Fruit fly (Drosophila melanogaster) whole organism, embryonic: ENCODE data around the gene Arp10.

Experiments used
- B-H1 ChIP-seq: fragments of 200-800 bp; sonication (Bioruptor generic); IDR thresholded peaks from 3 replicates; pipeline ENCODE4 v1.3.6; 2022; ENCODE audit warnings: missing biosample characterization, missing genetic modification characterization
- CG10543 ChIP-seq: fragments of 200-800 bp; sonication (Bioruptor generic); optimal IDR thresholded peaks from 3 replicates; lab custom pipeline; 2017; ENCODE audit warnings: missing biosample characterization, mild to moderate bottlenecking, missing genetic modification characterization, moderate library complexity
- CG11696 ChIP-seq: fragments of 200-800 bp; sonication (Bioruptor generic); IDR thresholded peaks from 2 replicates; pipeline ENCODE4 v1.3.6; 2022; ENCODE audit warnings: missing biosample characterization, missing genetic modification characterization
- CG12071 ChIP-seq: fragments of 200-800 bp; sonication (Bioruptor generic); optimal IDR thresholded peaks from 3 replicates; lab custom pipeline; 2018; ENCODE audit warnings: missing biosample characterization, mild to moderate bottlenecking, missing genetic modification characterization
- CG12219 ChIP-seq: fragments of 200-800 bp; sonication (Bioruptor generic); optimal IDR thresholded peaks from 3 replicates; lab custom pipeline; 2018; ENCODE audit warnings: missing biosample characterization, mild to moderate bottlenecking, missing genetic modification characterization
- CG12659 ChIP-seq: fragments of 200-800 bp; sonication (Bioruptor generic); optimal IDR thresholded peaks from 3 replicates; lab custom pipeline; 2017; ENCODE audit warnings: mild to moderate bottlenecking, missing biosample characterization, missing genetic modification reagents, missing genetic modification characterization
- CG13296 ChIP-seq: fragments of 200-800 bp; sonication (Bioruptor generic); optimal IDR thresholded peaks from 3 replicates; lab custom pipeline; 2018; ENCODE audit warnings: missing biosample characterization, mild to moderate bottlenecking, missing genetic modification characterization
- CG14710 ChIP-seq: fragments of 200-800 bp; sonication (Bioruptor generic); optimal IDR thresholded peaks from 3 replicates; lab custom pipeline; 2019; ENCODE audit warnings: missing biosample characterization, mild to moderate bottlenecking, missing genetic modification characterization, moderate library complexity
- CG15479 ChIP-seq: fragments of 200-800 bp; sonication (Bioruptor generic); optimal IDR thresholded peaks from 3 replicates; lab custom pipeline; 2019; ENCODE audit warnings: missing biosample characterization, mild to moderate bottlenecking, missing genetic modification characterization, moderate library complexity
- CG15514 ChIP-seq: fragments of 200-800 bp; sonication (Bioruptor generic); optimal IDR thresholded peaks from 3 replicates; lab custom pipeline; 2017; ENCODE audit warnings: missing biosample characterization, missing genetic modification characterization, mild to moderate bottlenecking, moderate library complexity, missing genetic modification reagents
- CG15696 ChIP-seq: fragments of 200-800 bp; sonication (Bioruptor generic); optimal IDR thresholded peaks from 2 replicates; lab custom pipeline; 2019; ENCODE audit warnings: missing biosample characterization, mild to moderate bottlenecking, missing genetic modification characterization, moderate library complexity
- CG17612 ChIP-seq: fragments of 200-800 bp; sonication (Bioruptor generic); IDR thresholded peaks from 2 replicates; pipeline ENCODE4 v1.3.6; 2022; ENCODE audit warnings: missing biosample characterization, missing genetic modification characterization
- CG17802 ChIP-seq: fragments of 200-800 bp; sonication (Bioruptor generic); optimal IDR thresholded peaks from 2 replicates; lab custom pipeline; 2018; ENCODE audit warnings: missing biosample characterization, mild to moderate bottlenecking, missing genetic modification characterization, moderate library complexity
- CG17829 ChIP-seq: fragments of 200-800 bp; optimal IDR thresholded peaks from 2 replicates; lab custom pipeline; 2019; ENCODE audit warnings: missing biosample characterization, mild to moderate bottlenecking, missing genetic modification characterization, moderate library complexity
- CG18619 ChIP-seq: fragments of 200-800 bp; sonication (Bioruptor generic); optimal IDR thresholded peaks from 3 replicates; lab custom pipeline; 2017; ENCODE audit warnings: missing biosample characterization, mild to moderate bottlenecking, missing genetic modification characterization
- CG2129 ChIP-seq: fragments of 200-800 bp; sonication (Bioruptor generic); IDR thresholded peaks from 2 replicates; pipeline ENCODE4 v1.3.6; 2022; ENCODE audit warnings: missing biosample characterization, missing genetic modification characterization; ENCODE audit not compliant: partially characterized antibody
- CG2889 ChIP-seq: fragments of 200-800 bp; sonication (Bioruptor generic); IDR thresholded peaks from 3 replicates; pipeline ENCODE4 v1.3.6; 2022; ENCODE audit warnings: missing biosample characterization, missing genetic modification characterization
- CG3995 ChIP-seq: fragments of 200-800 bp; sonication (Bioruptor generic); optimal IDR thresholded peaks from 3 replicates; lab custom pipeline; 2016; ENCODE audit warnings: missing biosample characterization, missing genetic modification characterization
- CG43689 ChIP-seq: fragments of 200-800 bp; sonication (Bioruptor generic); IDR thresholded peaks from 2 replicates; pipeline ENCODE4 v1.3.6; 2022; ENCODE audit warnings: missing biosample characterization, missing genetic modification characterization
- CG4820 ChIP-seq: fragments of 200-800 bp; sonication (Bioruptor generic); optimal IDR thresholded peaks from 3 replicates; lab custom pipeline; 2016; ENCODE audit warnings: missing biosample characterization, missing genetic modification characterization
- CG7745 ChIP-seq: fragments of 200-800 bp; sonication (Bioruptor generic); optimal IDR thresholded peaks from 2 replicates; lab custom pipeline; 2018; ENCODE audit warnings: missing biosample characterization, mild to moderate bottlenecking, missing genetic modification characterization, moderate library complexity
- CG8290 ChIP-seq, 3 experiments: fragments of 200-800 bp; sonication (Bioruptor generic); optimal IDR thresholded peaks; 2 replicates each; lab custom pipeline; 2016 to 2019; ENCODE audit warnings: missing biosample characterization in 3 of 3, missing genetic modification characterization in 3 of 3, mild to moderate bottlenecking in 2 of 3, moderate library complexity in 1 of 3
- CG9797 ChIP-seq: fragments of 200-800 bp; sonication (Bioruptor generic); optimal IDR thresholded peaks from 3 replicates; lab custom pipeline; 2018; ENCODE audit warnings: missing biosample characterization, mild to moderate bottlenecking, missing genetic modification characterization
- CG9876 ChIP-seq: fragments of 200-800 bp; sonication (Bioruptor generic); optimal IDR thresholded peaks from 2 replicates; lab custom pipeline; 2016; ENCODE audit warnings: missing biosample characterization, missing genetic modification characterization
- Dref ChIP-seq: fragments of 200-800 bp; sonication (Bioruptor generic); IDR thresholded peaks from 2 replicates; pipeline ENCODE4 v1.3.6; 2022; ENCODE audit warnings: missing biosample characterization, missing genetic modification characterization
- E2f2 ChIP-seq: fragments of 200-800 bp; sonication (Bioruptor generic); IDR thresholded peaks from 2 replicates; pipeline ENCODE4 v1.3.6; 2022; ENCODE audit warnings: missing biosample characterization, missing genetic modification characterization
- Jarid2 ChIP-seq: fragments of 200-800 bp; sonication (Bioruptor generic); optimal IDR thresholded peaks from 3 replicates; lab custom pipeline; 2017; ENCODE audit warnings: mild to moderate bottlenecking, missing biosample characterization, missing genetic modification reagents, missing genetic modification characterization
- Lhr ChIP-seq: fragments of 200-800 bp; sonication (Bioruptor generic); optimal IDR thresholded peaks from 3 replicates; lab custom pipeline; 2017; ENCODE audit warnings: mild to moderate bottlenecking, missing biosample characterization, missing genetic modification reagents, missing genetic modification characterization
- Meics ChIP-seq: fragments of 200-800 bp; sonication (Bioruptor generic); optimal IDR thresholded peaks from 2 replicates; lab custom pipeline; 2017; ENCODE audit warnings: missing biosample characterization, mild to moderate bottlenecking, missing genetic modification characterization
- Mes4 ChIP-seq: fragments of 200-800 bp; sonication (Bioruptor generic); optimal IDR thresholded peaks from 2 replicates; lab custom pipeline; 2016; ENCODE audit warnings: missing biosample characterization, missing genetic modification characterization
- NC2β ChIP-seq: fragments of 200-800 bp; sonication (Bioruptor generic); optimal IDR thresholded peaks from 2 replicates; lab custom pipeline; 2016; ENCODE audit warnings: missing biosample characterization, missing genetic modification characterization
- Six4 ChIP-seq: fragments of 200-800 bp; sonication (Bioruptor generic); optimal IDR thresholded peaks from 2 replicates; lab custom pipeline; 2016; ENCODE audit warnings: missing biosample characterization, missing genetic modification characterization
- Vsx1 ChIP-seq: fragments of 200-800 bp; sonication (Bioruptor generic); optimal IDR thresholded peaks from 2 replicates; lab custom pipeline; 2017; ENCODE audit warnings: missing biosample characterization, mild to moderate bottlenecking, missing genetic modification characterization, missing genetic modification reagents
- Xrp1 ChIP-seq: fragments of 200-800 bp; sonication (Bioruptor generic); IDR thresholded peaks from 2 replicates; pipeline ENCODE4 v1.3.6; 2022; ENCODE audit warnings: missing biosample characterization, missing genetic modification characterization
- ash1 ChIP-seq: fragments of 200-800 bp; sonication (Bioruptor generic); optimal IDR thresholded peaks from 2 replicates; lab custom pipeline; 2018; ENCODE audit warnings: missing biosample characterization, mild to moderate bottlenecking, missing genetic modification characterization
- bbx ChIP-seq: fragments of 200-800 bp; sonication (Bioruptor generic); IDR thresholded peaks from 2 replicates; pipeline ENCODE4 v1.3.6; 2022; ENCODE audit warnings: missing biosample characterization, missing genetic modification characterization; ENCODE audit not compliant: partially characterized antibody
- cwo ChIP-seq: fragments of 200-800 bp; sonication (Bioruptor generic); optimal IDR thresholded peaks from 3 replicates; lab custom pipeline; 2017; ENCODE audit warnings: missing biosample characterization, missing genetic modification characterization, mild to moderate bottlenecking, moderate library complexity, missing genetic modification reagents
- dmrt11E ChIP-seq: fragments of 200-800 bp; sonication (Bioruptor generic); optimal IDR thresholded peaks from 3 replicates; lab custom pipeline; 2018; ENCODE audit warnings: missing biosample characterization, mild to moderate bottlenecking, missing genetic modification characterization, moderate library complexity
- gfzf ChIP-seq: fragments of 200-800 bp; sonication (Bioruptor generic); optimal IDR thresholded peaks from 2 replicates; lab custom pipeline; 2016; ENCODE audit warnings: missing biosample characterization, mild to moderate bottlenecking, missing genetic modification characterization, moderate library complexity
- her ChIP-seq: fragments of 200-800 bp; sonication (Bioruptor generic); optimal IDR thresholded peaks from 2 replicates; lab custom pipeline; 2016; ENCODE audit warnings: missing biosample characterization, missing genetic modification characterization
- hkb ChIP-seq, 2 experiments: fragments of 200-800 bp in 1 of 2; fragments of >200 bp in 1 of 2; sonication (Bioruptor generic) in 1 of 2; IDR thresholded peaks in 1 of 2; optimal IDR thresholded peaks in 1 of 2; 2 replicates each; pipeline versions ENCODE4 v1.3.6 to Lab custom; 2017 to 2022; ENCODE audit warnings: missing biosample characterization in 1 of 2, missing genetic modification characterization in 1 of 2
- lbe ChIP-seq: fragments of 200-800 bp; sonication (Bioruptor generic); optimal IDR thresholded peaks from 2 replicates; lab custom pipeline; 2016; ENCODE audit warnings: missing biosample characterization, mild to moderate bottlenecking, missing genetic modification characterization
- mirr ChIP-seq: fragments of 200-800 bp; sonication (Bioruptor generic); optimal IDR thresholded peaks from 3 replicates; lab custom pipeline; 2018; ENCODE audit warnings: missing biosample characterization, mild to moderate bottlenecking, missing genetic modification characterization
- p53 ChIP-seq: fragments of 200-800 bp; sonication (Bioruptor generic); optimal IDR thresholded peaks from 2 replicates; lab custom pipeline; 2016; ENCODE audit warnings: missing biosample characterization, missing genetic modification characterization
- pzg ChIP-seq: fragments of 200-800 bp; sonication (Bioruptor generic); optimal IDR thresholded peaks from 3 replicates; lab custom pipeline; 2018; ENCODE audit warnings: missing biosample characterization, mild to moderate bottlenecking, missing genetic modification characterization, moderate library complexity
- sob ChIP-seq: fragments of 200-800 bp; sonication (Bioruptor generic); IDR thresholded peaks from 2 replicates; pipeline ENCODE4 v1.3.6; 2022; ENCODE audit warnings: missing biosample characterization, missing genetic modification characterization
- tio ChIP-seq: fragments of 200-800 bp; sonication (Bioruptor generic); optimal IDR thresholded peaks from 2 replicates; lab custom pipeline; 2017; ENCODE audit warnings: missing biosample characterization, missing genetic modification characterization, inconsistent platforms

Arp10 gene

DNA sequence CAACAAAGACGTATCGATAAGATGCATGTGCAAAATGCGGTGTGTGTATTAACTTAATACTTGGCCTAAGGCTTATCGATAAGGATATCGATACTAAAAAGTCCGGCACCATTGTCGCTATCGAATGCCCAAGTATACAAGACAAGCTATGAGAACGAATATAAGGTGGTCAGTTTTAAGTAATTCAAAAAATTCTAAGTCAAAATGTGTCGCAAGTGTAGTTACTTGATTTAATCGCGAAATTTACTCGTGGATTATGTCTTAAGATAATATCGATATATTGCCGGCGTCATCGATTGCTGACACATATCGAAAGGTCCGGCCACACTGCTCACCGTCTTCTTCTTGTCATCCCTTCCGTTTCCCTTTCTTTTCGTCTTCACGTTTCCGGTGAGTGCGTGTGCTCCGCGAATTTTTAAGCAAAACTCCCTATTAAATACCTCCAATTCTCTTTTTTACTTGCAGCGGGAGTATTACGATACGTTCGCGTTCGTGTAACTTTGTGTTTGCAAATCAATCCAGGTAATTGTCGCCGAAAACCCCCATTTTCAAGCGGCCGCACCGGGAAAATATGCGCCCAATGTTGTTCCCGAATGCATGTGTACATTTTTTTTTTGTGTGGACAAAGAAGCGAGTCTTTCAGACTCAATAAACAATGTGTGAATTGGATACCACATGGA lies 48.2 kb downstream of the Arp10 start, which contains the start of gene RpS10b (continued):
- TF ChIP-seq CG12659 (GFP tag; lab: Kevin White, UChicago) (peak; percentile 96), CG3995 (peak; percentile 77), Vsx1 (GFP tag; lab: Kevin White, UChicago) (peak; percentile 93), CG15479 (GFP tag; lab: Kevin White, UChicago) (peak; percentile 53), dmrt11E (tag; lab: Kevin White, UChicago) (peak; percentile 85), p53 (peak; percentile 83), Jarid2 (GFP tag; lab: Kevin White, UChicago) (peak; percentile 82), hkb (optimal IDR thresholded peaks at IDR 0.05; lab: Kevin White, UChicago) (peak; percentile 49), hkb (GFP tag; IDR thresholded peaks at IDR 0.05; lab: Robert Waterston, UW) (peak; percentile 78), CG11696 (GFP tag; lab: Robert Waterston, UW) (peak; percentile 62; the same call in 1 of the 2 replicates), mirr (GFP tag; lab: Kevin White, UChicago) (peak; percentile 95), CG4820 (GFP tag; lab: Kevin White, UChicago) (peak; percentile 75), CG12219 (peak; percentile 89), sob (GFP tag; lab: Robert Waterston, UW) (peak; percentile 76), CG15514 (GFP tag; lab: Kevin White, UChicago) (peak; percentile 92), CG12071 (peak; percentile 94), E2f2 (GFP tag; lab: Robert Waterston, UW) (peak; percentile 68), CG17802 (tag; lab: Kevin White, UChicago) (peak; percentile 74), CG15696 (peak; percentile 32), CG2889 (GFP tag; lab: Robert Waterston, UW) (peak; percentile 51; the same call in 1 of the 3 replicates), CG10543 (GFP tag; lab: Kevin White, UChicago) (peak; percentile 98), cwo (peak; percentile 77), gfzf (GFP tag; lab: Kevin White, UChicago) (peak; percentile 62), lbe (GFP tag; lab: Kevin White, UChicago) (peak; percentile 71), tio (GFP tag; lab: Kevin White, UChicago) (peak; percentile 62), CG2129 (GFP tag; lab: Robert Waterston, UW) (peak; percentile 85), Lhr (peak; percentile 97), CG9797 (GFP tag; lab: Kevin White, UChicago) (peak; percentile 86), pzg (GFP tag; lab: Kevin White, UChicago) (peak; percentile 82), Six4 (peak; percentile 74), Mes4 (peak; percentile 98), Dref (peak; percentile 84), Xrp1 (GFP tag; lab: Robert Waterston, UW) (0 out of 2 replicates have a peak, but pooled peaks have one; percentile 6), CG43689 (peak; percentile 78), CG13296 (GFP tag; lab: Kevin White, UChicago) (peak; percentile 95), CG17829 (peak; percentile 80), CG17612 (GFP tag; lab: Robert Waterston, UW) (peak; percentile 60; the same call in 1 of the 2 replicates), CG14710 (tag; lab: Kevin White, UChicago) (peak; percentile 93), B-H1 (GFP tag; lab: Robert Waterston, UW) (peak; percentile 42; the same call in 1 of the 3 replicates), CG18619 (peak; percentile 95), NC2β (GFP tag; lab: Kevin White, UChicago) (peak; percentile 97), CG9876 (GFP tag; lab: Kevin White, UChicago) (peak; percentile 89), CG7745 (tag; lab: Kevin White, UChicago) (peak; percentile 44), bbx (peak; percentile 88), ash1 (GFP tag; lab: Kevin White, UChicago) (peak; percentile 81), her (GFP tag; lab: Kevin White, UChicago) (peak; percentile 84), Meics (GFP tag; lab: Kevin White, UChicago) (peak; percentile 96), CG8290 (GFP tag; optimal IDR thresholded peaks at IDR 0.05; lab: Kevin White, UChicago) (peak; percentile 75), CG8290 (tag; optimal IDR thresholded peaks at IDR 0.05; lab: Kevin White, UChicago) (peak; percentile 86 to 95)
